Worm (Caenorhabditis elegans): ENCODE measurements around the gene msra-1.

The msra-1 gene

DNA sequence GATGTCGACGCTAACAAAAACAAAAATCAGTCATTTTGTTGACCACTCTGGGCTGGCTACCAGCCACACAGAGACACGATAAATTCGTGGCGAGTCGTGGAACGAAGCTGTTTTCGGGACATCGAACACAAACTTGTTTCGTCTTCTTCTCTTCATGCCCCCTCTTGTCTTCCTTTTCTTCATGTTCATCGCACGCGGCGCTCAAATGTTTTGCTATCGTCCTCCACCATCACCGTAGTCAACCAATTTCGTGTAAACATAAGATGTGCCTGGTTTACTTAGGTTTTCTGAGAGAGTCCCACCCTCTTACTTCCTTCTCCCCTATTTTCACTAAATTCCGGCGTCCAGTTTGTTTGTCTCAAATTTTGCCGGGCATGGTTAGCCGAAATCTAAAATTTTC lies 26.5 kb upstream of the msra-1 start:
- TF ChIP-seq nhr-21 (tag; optimal IDR thresholded peaks at IDR 0.05) (no peak), gmeb-1 (tag; optimal IDR thresholded peaks at IDR 0.05) (no peak), nhr-25 (tag; optimal IDR thresholded peaks at IDR 0.05) (no peak), nhr-6 (tag; optimal IDR thresholded peaks at IDR 0.05) (no peak), blmp-1 (tag; optimal IDR thresholded peaks at IDR 0.05; ENCODE audit: insufficient read depth) (no peak), fos-1 (tag; optimal IDR thresholded peaks at IDR 0.05) (no peak), aly-2 (tag; optimal IDR thresholded peaks at IDR 0.05) (no peak), snpc-4 (tag; optimal IDR thresholded peaks at IDR 0.05) (no peak), elt-3 (tag; optimal IDR thresholded peaks at IDR 0.05) (no peak), nhr-237 (tag; optimal IDR thresholded peaks at IDR 0.05) (no peak), nhr-11 (tag; optimal IDR thresholded peaks at IDR 0.05) (no peak), egl-27 (tag; optimal IDR thresholded peaks at IDR 0.05) (no peak), nhr-77 (tag; optimal IDR thresholded peaks at IDR 0.05) (no peak), ztf-11 (tag; optimal IDR thresholded peaks at IDR 0.05) (no peak), nhr-129 (tag; optimal IDR thresholded peaks at IDR 0.05) (no peak), skn-1 (tag; optimal IDR thresholded peaks at IDR 0.05) (no peak), Y55F3AM.14 (GFP tag; optimal IDR thresholded peaks at IDR 0.05) (no peak)

DNA sequence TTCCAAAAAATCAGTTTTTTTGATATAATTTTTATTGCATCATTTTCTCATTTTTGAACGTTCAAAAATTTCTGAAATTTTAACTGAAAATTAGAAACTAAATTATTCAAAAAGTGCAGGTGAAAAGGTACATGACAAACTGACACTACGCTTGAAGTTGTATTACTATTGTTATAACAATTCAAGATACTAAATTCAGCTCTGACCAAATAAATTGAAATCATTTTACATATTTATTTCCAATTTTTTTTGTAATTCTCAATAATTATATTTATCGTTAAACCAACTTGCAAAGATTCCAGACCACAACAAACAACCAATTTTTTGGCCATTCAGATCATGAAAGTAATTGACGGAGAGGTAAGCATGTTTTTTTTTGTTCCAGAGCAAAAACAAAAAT lies 21.6 kb upstream of the msra-1 start, which contains the start of gene sre-3:
Gene sre-3, plus strand, starts transcription at position 301 of the 400 bp plus-strand sequence.
- TF ChIP-seq fos-1 (tag; optimal IDR thresholded peaks at IDR 0.05): no peak
- TF ChIP-seq lin-11 (tag; optimal IDR thresholded peaks at IDR 0.05): no peak
- TF ChIP-seq F13H6.1 (tag; optimal IDR thresholded peaks at IDR 0.05): no peak
- no peak for TF ChIP-seq snpc-4 (tag; optimal IDR thresholded peaks at IDR 0.05)
- no peak for TF ChIP-seq sem-4 (tag; optimal IDR thresholded peaks at IDR 0.05)
- TF ChIP-seq lin-39 (tag; optimal IDR thresholded peaks at IDR 0.05): no peak
- no peak for TF ChIP-seq nhr-11 (tag; optimal IDR thresholded peaks at IDR 0.05)
- no peak for TF ChIP-seq sma-3 (GFP tag; optimal IDR thresholded peaks at IDR 0.05)
- no peak for TF ChIP-seq unc-39 (tag; optimal IDR thresholded peaks at IDR 0.05)
- no peak for TF ChIP-seq ztf-11 (tag; optimal IDR thresholded peaks at IDR 0.05)
- TF ChIP-seq ceh-82 (tag; optimal IDR thresholded peaks at IDR 0.05): no peak
- no peak for TF ChIP-seq mdl-1 (tag; optimal IDR thresholded peaks at IDR 0.05)
- no peak for TF ChIP-seq ztf-1 (GFP tag; conservative IDR thresholded peaks at IDR 0.05)
- TF ChIP-seq nhr-10 (tag; optimal IDR thresholded peaks at IDR 0.05): no peak
- no peak for TF ChIP-seq ztf-4 (tag; optimal IDR thresholded peaks at IDR 0.05)
- no peak for TF ChIP-seq unc-55 (GFP tag; optimal IDR thresholded peaks at IDR 0.05)
- TF ChIP-seq zag-1 (tag; optimal IDR thresholded peaks at IDR 0.05): no peak
- no peak for TF ChIP-seq Y55F3AM.14 (GFP tag; optimal IDR thresholded peaks at IDR 0.05)

DNA sequence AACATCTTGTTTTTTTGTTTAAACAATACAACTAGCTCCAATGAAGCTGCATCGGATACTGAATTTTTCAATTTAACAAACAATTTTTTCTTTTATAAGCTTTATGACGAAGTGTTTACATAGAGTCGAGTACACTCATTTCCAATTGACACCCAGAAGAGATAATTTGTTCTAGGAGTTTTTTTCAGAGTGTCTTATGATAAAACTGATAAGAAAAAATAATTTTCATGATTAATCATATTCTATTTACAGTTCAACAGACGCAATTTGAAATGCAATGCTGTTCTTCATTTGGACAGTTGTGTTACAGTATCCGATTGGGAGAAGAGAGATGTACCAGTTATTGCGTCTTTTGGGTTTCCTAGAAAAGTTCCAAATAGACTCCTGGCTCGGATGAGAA lies 18.1 kb upstream of the msra-1 start:
- TF ChIP-seq fos-1 (tag; optimal IDR thresholded peaks at IDR 0.05) (peak; percentile 51), sma-9 (GFP tag; optimal IDR thresholded peaks at IDR 0.05) (no peak), sma-9 (tag; optimal IDR thresholded peaks at IDR 0.05) (no peak)

DNA sequence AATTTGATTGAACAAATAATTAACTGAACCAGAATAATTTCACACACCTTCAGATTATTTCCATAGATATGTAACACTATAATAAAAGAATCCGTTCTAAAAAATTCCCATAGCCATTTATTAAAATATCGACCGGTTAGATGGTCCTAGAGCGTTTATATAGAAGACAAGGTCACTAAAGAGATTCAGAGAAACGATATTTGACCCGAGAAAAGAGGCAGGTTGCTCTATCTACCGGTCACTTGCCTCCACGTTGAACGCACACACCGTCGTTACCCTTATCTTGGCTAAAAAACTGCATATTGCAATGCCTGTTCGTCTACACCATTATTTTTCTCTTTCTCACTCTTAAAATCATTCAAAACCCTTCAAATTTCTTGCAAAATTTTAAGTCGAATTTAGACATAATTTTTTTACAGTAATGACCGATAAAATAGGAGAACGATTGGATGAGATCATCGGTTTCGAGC lies 17.3 kb upstream of the msra-1 start, which contains the start of gene C07D10.5:
Gene C07D10.5, plus strand, starts transcription at position 420 of the 470 bp plus-strand sequence.
- TF ChIP-seq nhr-21 (tag; optimal IDR thresholded peaks at IDR 0.05) (no peak), gmeb-1 (tag; optimal IDR thresholded peaks at IDR 0.05) (no peak), sma-9 (GFP tag; optimal IDR thresholded peaks at IDR 0.05) (no peak), sma-9 (tag; optimal IDR thresholded peaks at IDR 0.05) (no peak), ZK546.5 (tag; optimal IDR thresholded peaks at IDR 0.05) (no peak), sem-4 (tag; optimal IDR thresholded peaks at IDR 0.05) (no peak), unc-39 (tag; optimal IDR thresholded peaks at IDR 0.05) (no peak), egl-27 (tag; optimal IDR thresholded peaks at IDR 0.05) (no peak), dmd-4 (tag; optimal IDR thresholded peaks at IDR 0.05) (no peak), ceh-82 (tag; optimal IDR thresholded peaks at IDR 0.05) (no peak), peb-1 (tag; optimal IDR thresholded peaks at IDR 0.05) (no peak), nhr-237 (tag; optimal IDR thresholded peaks at IDR 0.05) (no peak), R02D3.7 (tag; optimal IDR thresholded peaks at IDR 0.05) (no peak), nhr-11 (tag; optimal IDR thresholded peaks at IDR 0.05) (no peak), lin-11 (tag; optimal IDR thresholded peaks at IDR 0.05) (no peak), nhr-10 (tag; optimal IDR thresholded peaks at IDR 0.05) (no peak), unc-55 (GFP tag; optimal IDR thresholded peaks at IDR 0.05) (no peak), ztf-11 (tag; optimal IDR thresholded peaks at IDR 0.05) (no peak), nhr-129 (tag; optimal IDR thresholded peaks at IDR 0.05) (no peak), lin-39 (tag; optimal IDR thresholded peaks at IDR 0.05) (no peak), sma-3 (GFP tag; optimal IDR thresholded peaks at IDR 0.05) (no peak)

Measured in whole organism, L2 larva.